Worm (Caenorhabditis elegans): ENCODE results near the gene asd-1.

- TF ChIP-seq skn-1 (tag; optimal IDR thresholded peaks at IDR 0.05) (no peak), egl-27 (tag; optimal IDR thresholded peaks at IDR 0.05) (no peak)
These were observed 34.3 kb downstream of the asd-1 start for ce11 chrIII:4231372-4231771.
